Worm (Caenorhabditis elegans): ENCODE data around the gene prkl-1.

prkl-1 gene

ce11 chrIV:7012731-7013445 is 26.2 kb upstream of the prkl-1 start:
- TF ChIP-seq ekl-4 (GFP tag; IDR thresholded peaks at IDR 0.05): no peak
- no peak for TF ChIP-seq dox-1 (GFP tag; IDR thresholded peaks at IDR 0.05)
- no peak for TF ChIP-seq ceh-40 (GFP tag; IDR thresholded peaks at IDR 0.05)
- no peak for TF ChIP-seq mel-28 (tag; optimal IDR thresholded peaks at IDR 0.05; ENCODE audit: borderline replicate concordance)
- no peak for TF ChIP-seq ztf-3 (GFP tag; optimal IDR thresholded peaks at IDR 0.05)
- no peak for TF ChIP-seq snpc-4 (GFP tag; optimal IDR thresholded peaks at IDR 0.05)
- peak in 1 of 4 experiments; percentile 5 for TF ChIP-seq snpc-4 (tag; optimal IDR thresholded peaks at IDR 0.05)
- TF ChIP-seq zfh-2 (GFP tag; conservative IDR thresholded peaks at IDR 0.05): peak; percentile 79
- TF ChIP-seq K12H6.12 (tag; optimal IDR thresholded peaks at IDR 0.05): no peak
- TF ChIP-seq egrh-3 (GFP tag; IDR thresholded peaks at IDR 0.05): peak; percentile 41; the same call in 1 of the 2 replicates
- no peak for TF ChIP-seq somi-1 (GFP tag; optimal IDR thresholded peaks at IDR 0.05)
- no peak for TF ChIP-seq die-1 (tag; optimal IDR thresholded peaks at IDR 0.05)
- TF ChIP-seq bed-1 (GFP tag; IDR thresholded peaks at IDR 0.05): no peak
- TF ChIP-seq mcd-1 (GFP tag; IDR thresholded peaks at IDR 0.05): no peak

- TF ChIP-seq madf-10 (tag; optimal IDR thresholded peaks at IDR 0.05) (no peak), ztf-6 (GFP tag; IDR thresholded peaks at IDR 0.05) (no peak), mes-4 (tag; optimal IDR thresholded peaks at IDR 0.05) (no peak), sdz-38 (tag; optimal IDR thresholded peaks at IDR 0.05) (no peak), B0336.3 (GFP tag; IDR thresholded peaks at IDR 0.05) (no peak), unc-130 (GFP tag; optimal IDR thresholded peaks at IDR 0.05) (no peak), snpc-4 (GFP tag; optimal IDR thresholded peaks at IDR 0.05) (no peak), snpc-4 (tag; optimal IDR thresholded peaks at IDR 0.05) (no peak), nhr-80 (tag; optimal IDR thresholded peaks at IDR 0.05) (no peak), lin-35 (GFP tag; optimal IDR thresholded peaks at IDR 0.05) (no peak), B0261.1 (tag; optimal IDR thresholded peaks at IDR 0.05) (no peak), aptf-2 (GFP tag; conservative IDR thresholded peaks at IDR 0.05) (no peak), ZK185.1 (tag; optimal IDR thresholded peaks at IDR 0.05; ENCODE audit: poor library complexity, severe bottlenecking) (no peak), T07F8.4 (tag; optimal IDR thresholded peaks at IDR 0.05) (no peak), hmg-1.2 (GFP tag; IDR thresholded peaks at IDR 0.05) (no peak)
Measured at ce11 chrIV:7012214-7012613, 25.5 kb upstream of the prkl-1 start.

- TF ChIP-seq dox-1 (GFP tag; IDR thresholded peaks at IDR 0.05): no peak
Measured at ce11 chrIV:7011728-7012127, 25.0 kb upstream of the prkl-1 start, which contains the start of gene trxr-1. Gene trxr-1, plus strand, starts transcription at chrIV:7011954.

- TF ChIP-seq gei-17 (GFP tag; optimal IDR thresholded peaks at IDR 0.05) (no peak), hmg-20 (GFP tag; IDR thresholded peaks at IDR 0.05) (no peak), bed-1 (GFP tag; IDR thresholded peaks at IDR 0.05) (no peak), Y53G8AR.9 (GFP tag; conservative IDR thresholded peaks at IDR 0.05) (no peak), nhr-90 (tag; optimal IDR thresholded peaks at IDR 0.05) (no peak), snpc-1.3 (tag; optimal IDR thresholded peaks at IDR 0.05; ENCODE audit: insufficient read depth) (no peak), unc-62 (GFP tag; optimal IDR thresholded peaks at IDR 0.05) (no peak), nfya-2 (GFP tag; IDR thresholded peaks at IDR 0.05) (no peak), somi-1 (GFP tag; optimal IDR thresholded peaks at IDR 0.05) (no peak), attf-6 (GFP tag; IDR thresholded peaks at IDR 0.05) (no peak), K12H6.12 (tag; optimal IDR thresholded peaks at IDR 0.05) (no peak), ceh-40 (GFP tag; IDR thresholded peaks at IDR 0.05) (no peak), chd-7 (tag; optimal IDR thresholded peaks at IDR 0.05) (no peak), ceh-79 (tag; optimal IDR thresholded peaks at IDR 0.05) (no peak), attf-5 (GFP tag; optimal IDR thresholded peaks at IDR 0.05) (no peak), T26A5.8 (tag; optimal IDR thresholded peaks at IDR 0.05) (no peak), ceh-27 (GFP tag; optimal IDR thresholded peaks at IDR 0.05) (no peak)
Measured at ce11 chrIV:7010835-7011234, 24.1 kb upstream of the prkl-1 start, which contains the start of gene C25A8.1. Gene C25A8.1, plus strand, starts transcription at chrIV:7011135.
